Worm (Caenorhabditis elegans) whole organism, L2 larva: ENCODE data around the gene C04H5.7.

Source experiments
- C34F6.9 ChIP-seq: fragments of 150-350 bp; optimal IDR thresholded peaks from 2 replicates; lab custom pipeline; 2014; ENCODE audit warnings: missing biosample characterization, missing genetic modification characterization
- F13H6.1 ChIP-seq: sonication (generic microtip); optimal IDR thresholded peaks from 2 replicates; lab custom pipeline; 2016; ENCODE audit warnings: missing genetic modification characterization, missing compliant biosample characterization
- R02D3.7 ChIP-seq: fragments of 150-350 bp; optimal IDR thresholded peaks from 2 replicates; lab custom pipeline; 2014; ENCODE audit warnings: missing biosample characterization, missing genetic modification characterization
- Y55F3AM.14 ChIP-seq: fragments of 200-800 bp; sonication (Bioruptor generic); optimal IDR thresholded peaks from 2 replicates; lab custom pipeline; 2018; ENCODE audit warnings: mild to moderate bottlenecking, missing genetic modification characterization, missing compliant biosample characterization
- ZK546.5 ChIP-seq: sonication (generic microtip); optimal IDR thresholded peaks from 2 replicates; lab custom pipeline; 2017; ENCODE audit warnings: missing biosample characterization, missing genetic modification characterization
- alr-1 ChIP-seq: fragments of 150-350 bp; optimal IDR thresholded peaks from 2 replicates; lab custom pipeline; 2014; ENCODE audit warnings: missing biosample characterization, missing genetic modification characterization
- aly-2 ChIP-seq: fragments of 150-350 bp; optimal IDR thresholded peaks from 2 replicates; lab custom pipeline; 2014; ENCODE audit warnings: missing biosample characterization, missing genetic modification characterization
- ama-1 ChIP-seq: fragments of 150-350 bp; optimal IDR thresholded peaks from 2 replicates; lab custom pipeline; 2018; ENCODE audit warnings: inconsistent platforms
- blmp-1 ChIP-seq: sonication (generic microtip); optimal IDR thresholded peaks from 2 replicates; lab custom pipeline; 2017; ENCODE audit warnings: missing genetic modification characterization, mild to moderate bottlenecking, missing compliant biosample characterization, antibody characterized with exemption, moderate library complexity; ENCODE audit not compliant: insufficient read depth
- ceh-16 ChIP-seq: fragments of 150-350 bp; optimal IDR thresholded peaks from 2 replicates; lab custom pipeline; 2014; ENCODE audit warnings: missing biosample characterization, missing genetic modification characterization
- ceh-82 ChIP-seq: fragments of 150-350 bp; optimal IDR thresholded peaks from 2 replicates; lab custom pipeline; 2014; ENCODE audit warnings: missing biosample characterization, missing genetic modification characterization
- crh-2 ChIP-seq: sonication (generic microtip); optimal IDR thresholded peaks from 2 replicates; lab custom pipeline; 2017; ENCODE audit warnings: missing biosample characterization, missing genetic modification characterization
- dmd-4 ChIP-seq: sonication (generic microtip); optimal IDR thresholded peaks from 2 replicates; lab custom pipeline; 2017; ENCODE audit warnings: missing biosample characterization, missing genetic modification characterization
- egl-27 ChIP-seq: sonication (generic microtip); optimal IDR thresholded peaks from 3 replicates; lab custom pipeline; 2017; ENCODE audit warnings: missing biosample characterization, missing genetic modification reagents, missing genetic modification characterization
- elt-1 ChIP-seq: fragments of 150-350 bp; optimal IDR thresholded peaks from 2 replicates; lab custom pipeline; 2014; ENCODE audit warnings: missing biosample characterization, missing genetic modification characterization
- elt-3 ChIP-seq: sonication (generic microtip); optimal IDR thresholded peaks from 2 replicates; lab custom pipeline; 2017; ENCODE audit warnings: missing biosample characterization, missing genetic modification characterization
- fos-1 ChIP-seq: fragments of 150-350 bp; optimal IDR thresholded peaks from 2 replicates; lab custom pipeline; 2014; ENCODE audit warnings: missing biosample characterization, missing genetic modification characterization
- gmeb-1 ChIP-seq: fragments of 150-350 bp; optimal IDR thresholded peaks from 2 replicates; lab custom pipeline; 2014; ENCODE audit warnings: missing biosample characterization, missing genetic modification characterization
- lin-11 ChIP-seq: fragments of 150-350 bp; sonication (generic microtip); optimal IDR thresholded peaks from 2 replicates; lab custom pipeline; 2014; ENCODE audit warnings: missing biosample characterization, missing genetic modification characterization, inconsistent platforms, mixed read lengths
- lin-13 ChIP-seq: fragments of 150-350 bp; optimal IDR thresholded peaks from 2 replicates; lab custom pipeline; 2014; ENCODE audit warnings: missing biosample characterization, missing genetic modification reagents, missing genetic modification characterization
- lin-39 ChIP-seq: fragments of 150-350 bp; optimal IDR thresholded peaks from 2 replicates; lab custom pipeline; 2014; ENCODE audit warnings: missing biosample characterization, missing genetic modification reagents, missing genetic modification characterization
- lsy-2 ChIP-seq, 2 experiments: fragments of 150-350 bp in 1 of 2; sonication (generic microtip) in 1 of 2; optimal IDR thresholded peaks; 2 replicates each; lab custom pipeline; 2014 to 2017; ENCODE audit warnings: missing biosample characterization in 2 of 2, missing genetic modification characterization in 2 of 2
- mab-5 ChIP-seq: fragments of 150-350 bp; optimal IDR thresholded peaks from 2 replicates; lab custom pipeline; 2014; ENCODE audit warnings: missing biosample characterization, missing genetic modification characterization
- mbf-1 ChIP-seq: sonication (generic microtip); optimal IDR thresholded peaks from 2 replicates; lab custom pipeline; 2017; ENCODE audit warnings: missing biosample characterization, missing genetic modification characterization
- mdl-1 ChIP-seq, 2 experiments: fragments of 150-350 bp in 1 of 2; sonication (generic microtip) in 1 of 2; optimal IDR thresholded peaks; 2 replicates each; lab custom pipeline; 2017; ENCODE audit warnings: missing biosample characterization in 2 of 2, missing genetic modification characterization in 2 of 2
- nhr-10 ChIP-seq: sonication (generic microtip); optimal IDR thresholded peaks from 2 replicates; lab custom pipeline; 2017; ENCODE audit warnings: missing biosample characterization, missing genetic modification characterization
- nhr-11 ChIP-seq: fragments of 150-350 bp; optimal IDR thresholded peaks from 2 replicates; lab custom pipeline; 2014; ENCODE audit warnings: missing biosample characterization, missing genetic modification characterization
- nhr-12 ChIP-seq: fragments of 150-350 bp; optimal IDR thresholded peaks from 2 replicates; lab custom pipeline; 2014; ENCODE audit warnings: missing biosample characterization, missing genetic modification characterization
- nhr-129 ChIP-seq: fragments of 150-350 bp; optimal IDR thresholded peaks from 2 replicates; lab custom pipeline; 2014; ENCODE audit warnings: missing biosample characterization, missing genetic modification characterization
- nhr-21 ChIP-seq: fragments of 150-350 bp; optimal IDR thresholded peaks from 2 replicates; lab custom pipeline; 2014; ENCODE audit warnings: missing biosample characterization, missing genetic modification characterization
- nhr-23 ChIP-seq: fragments of 150-350 bp; optimal IDR thresholded peaks from 2 replicates; lab custom pipeline; 2014; ENCODE audit warnings: missing biosample characterization, missing genetic modification reagents, missing genetic modification characterization
- nhr-237 ChIP-seq: fragments of 150-350 bp; optimal IDR thresholded peaks from 2 replicates; lab custom pipeline; 2014; ENCODE audit warnings: missing biosample characterization, missing genetic modification characterization
- nhr-25 ChIP-seq: fragments of 150-350 bp; sonication (generic microtip); optimal IDR thresholded peaks from 3 replicates; lab custom pipeline; 2014; ENCODE audit warnings: missing biosample characterization, missing genetic modification characterization
- nhr-6 ChIP-seq: fragments of 150-350 bp; optimal IDR thresholded peaks from 2 replicates; lab custom pipeline; 2014; ENCODE audit warnings: missing biosample characterization, missing genetic modification characterization
- nhr-77 ChIP-seq: fragments of 150-350 bp; optimal IDR thresholded peaks from 2 replicates; lab custom pipeline; 2014; ENCODE audit warnings: missing biosample characterization, missing genetic modification characterization
- peb-1 ChIP-seq: fragments of 150-350 bp; optimal IDR thresholded peaks from 2 replicates; lab custom pipeline; 2014; ENCODE audit warnings: missing biosample characterization, missing genetic modification characterization
- sem-4 ChIP-seq: fragments of 150-350 bp; optimal IDR thresholded peaks from 2 replicates; lab custom pipeline; 2014; ENCODE audit warnings: missing biosample characterization, missing genetic modification reagents, missing genetic modification characterization
- skn-1 ChIP-seq: sonication (generic microtip); optimal IDR thresholded peaks from 2 replicates; lab custom pipeline; 2017; ENCODE audit warnings: missing biosample characterization, missing genetic modification characterization
- sma-3 ChIP-seq: sonication (generic microtip); optimal IDR thresholded peaks from 2 replicates; lab custom pipeline; 2016; ENCODE audit warnings: missing genetic modification reagents, missing genetic modification characterization, missing compliant biosample characterization
- sma-9 ChIP-seq, 2 experiments: fragments of 150-350 bp in 1 of 2; sonication (generic microtip) in 1 of 2; optimal IDR thresholded peaks; 2 replicates each; lab custom pipeline; 2014 to 2016; ENCODE audit warnings: missing genetic modification characterization in 2 of 2, mild to moderate bottlenecking in 1 of 2, missing biosample characterization in 1 of 2, missing compliant biosample characterization in 1 of 2, missing genetic modification reagents in 1 of 2, moderate library complexity in 1 of 2
- snpc-4 ChIP-seq: fragments of 150-350 bp; optimal IDR thresholded peaks from 2 replicates; lab custom pipeline; 2014; ENCODE audit warnings: missing biosample characterization, missing genetic modification characterization
- unc-39 ChIP-seq: fragments of 150-350 bp; optimal IDR thresholded peaks from 2 replicates; lab custom pipeline; 2014; ENCODE audit warnings: missing biosample characterization, missing genetic modification characterization
- unc-55 ChIP-seq: fragments of 150-350 bp; sonication (generic microtip); optimal IDR thresholded peaks from 3 replicates; lab custom pipeline; 2014; ENCODE audit warnings: missing biosample characterization, missing genetic modification reagents, missing genetic modification characterization
- unc-62 ChIP-seq: fragments of 150-350 bp; optimal IDR thresholded peaks from 2 replicates; lab custom pipeline; 2014; ENCODE audit warnings: missing biosample characterization, missing genetic modification reagents, missing genetic modification characterization
- zag-1 ChIP-seq: fragments of 150-350 bp; optimal IDR thresholded peaks from 2 replicates; lab custom pipeline; 2014; ENCODE audit warnings: missing biosample characterization, missing genetic modification characterization
- ztf-1 ChIP-seq: fragments of 200-800 bp; sonication (Bioruptor generic); conservative IDR thresholded peaks from 2 replicates; pipeline ENCODE4 v1.3.6; 2022; ENCODE audit warnings: missing genetic modification characterization, missing compliant biosample characterization
- ztf-11 ChIP-seq: sonication (generic microtip); optimal IDR thresholded peaks from 2 replicates; lab custom pipeline; 2017; ENCODE audit warnings: missing biosample characterization, missing genetic modification characterization
- ztf-4 ChIP-seq: fragments of 150-350 bp; optimal IDR thresholded peaks from 2 replicates; lab custom pipeline; 2014; ENCODE audit warnings: missing biosample characterization, missing genetic modification characterization

C04H5.7 gene

DNA sequence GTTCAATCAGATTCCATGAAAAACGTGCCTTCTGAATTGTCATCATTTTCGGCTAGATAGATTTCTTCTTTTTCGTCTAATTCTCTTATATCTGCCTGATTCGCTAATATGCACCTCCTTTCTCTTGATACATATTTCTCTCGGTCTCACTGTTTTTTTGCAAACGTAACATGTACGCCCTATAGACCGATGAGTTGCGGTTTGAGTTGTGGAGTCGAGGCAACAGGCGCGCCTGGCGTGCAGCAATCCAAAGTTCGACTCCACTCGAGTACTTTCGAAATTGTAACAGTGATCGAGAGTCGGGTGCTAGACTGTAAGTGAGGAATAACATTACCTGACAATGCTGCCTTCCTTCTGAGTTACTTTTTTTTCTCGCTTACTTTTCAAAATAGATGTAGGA lies 40.9 kb upstream of the C04H5.7 start:
- TF ChIP-seq egl-27 (tag; lab: Kevin White, UChicago) (peak; percentile 54), dmd-4 (tag; lab: Kevin White, UChicago) (no peak), elt-3 (tag; lab: Kevin White, UChicago) (no peak), ZK546.5 (tag; lab: Kevin White, UChicago) (no peak), nhr-12 (no peak), F13H6.1 (tag; lab: Kevin White, UChicago) (peak; percentile 70), nhr-129 (tag; lab: Kevin White, UChicago) (peak; percentile 86), alr-1 (no peak), ceh-16 (tag; lab: Kevin White, UChicago) (peak; percentile 72), ztf-4 (tag; lab: Kevin White, UChicago) (peak; percentile 65), unc-39 (tag; lab: Kevin White, UChicago) (no peak), lin-13 (GFP tag; lab: Kevin White, UChicago) (peak; percentile 76), R02D3.7 (no peak), mab-5 (tag; lab: Kevin White, UChicago) (no peak), mdl-1 (tag; optimal IDR thresholded peaks at IDR 0.05; lab: Kevin White, UChicago) (peak in 1 of 2 experiments; percentile 60), nhr-77 (peak; percentile 84), skn-1 (peak; percentile 14), zag-1 (tag; lab: Kevin White, UChicago) (no peak), lin-39 (tag; lab: Kevin White, UChicago) (no peak), nhr-21 (tag; lab: Kevin White, UChicago) (peak; percentile 93), crh-2 (tag; lab: Kevin White, UChicago) (peak; percentile 88), gmeb-1 (tag; lab: Kevin White, UChicago) (peak; percentile 72), ztf-11 (tag; lab: Kevin White, UChicago) (no peak), snpc-4 (tag; lab: Kevin White, UChicago) (peak; percentile 81), nhr-11 (tag; lab: Kevin White, UChicago) (no peak), aly-2 (tag; lab: Kevin White, UChicago) (no peak), ztf-1 (GFP tag; lab: Robert Waterston, UW) (no peak), sma-9 (GFP tag; optimal IDR thresholded peaks at IDR 0.05; lab: Kevin White, UChicago) (peak; percentile 78), sma-9 (tag; optimal IDR thresholded peaks at IDR 0.05; lab: Kevin White, UChicago) (no peak), fos-1 (tag; lab: Kevin White, UChicago) (peak; percentile 74), unc-62 (GFP tag; lab: Kevin White, UChicago) (no peak), unc-55 (GFP tag; lab: Kevin White, UChicago) (peak; percentile 66), C34F6.9 (tag; lab: Kevin White, UChicago) (peak; percentile 61), lin-11 (tag; lab: Kevin White, UChicago) (peak; percentile 46), nhr-237 (tag; lab: Kevin White, UChicago) (no peak), lsy-2 (tag; optimal IDR thresholded peaks at IDR 0.05; lab: Kevin White, UChicago) (peak; percentile 62 to 72), sem-4 (tag; lab: Kevin White, UChicago) (no peak), nhr-25 (tag; lab: Kevin White, UChicago) (peak; percentile 64), nhr-10 (tag; lab: Kevin White, UChicago) (no peak), ama-1 (no peak), peb-1 (tag; lab: Kevin White, UChicago) (no peak), nhr-6 (tag; lab: Kevin White, UChicago) (no peak), sma-3 (GFP tag; lab: Kevin White, UChicago) (peak; percentile 91), ceh-82 (tag; lab: Kevin White, UChicago) (no peak), nhr-23 (tag; lab: Kevin White, UChicago) (peak; percentile 53), elt-1 (tag; lab: Kevin White, UChicago) (no peak), blmp-1 (tag; lab: Kevin White, UChicago) (peak; percentile 54), mbf-1 (tag; lab: Kevin White, UChicago) (peak; percentile 21), Y55F3AM.14 (peak; percentile 62)
- TF ChIP-seq, all 48 proteins: peak for 25
